Worm (Caenorhabditis elegans): Measurements from ENCODE around the gene F18A1.7.
A peak's percentile ranks its signal among the peaks of the same experiment; 100 is the strongest.

F18A1.7 gene

ce11 chrII:7678512-7678911 is 15.0 kb upstream of the F18A1.7 start:
- peak; percentile 16 for TF ChIP-seq blmp-1 (tag; optimal IDR thresholded peaks at IDR 0.05)
- no peak for TF ChIP-seq zag-1 (tag; optimal IDR thresholded peaks at IDR 0.05)

DNA sequence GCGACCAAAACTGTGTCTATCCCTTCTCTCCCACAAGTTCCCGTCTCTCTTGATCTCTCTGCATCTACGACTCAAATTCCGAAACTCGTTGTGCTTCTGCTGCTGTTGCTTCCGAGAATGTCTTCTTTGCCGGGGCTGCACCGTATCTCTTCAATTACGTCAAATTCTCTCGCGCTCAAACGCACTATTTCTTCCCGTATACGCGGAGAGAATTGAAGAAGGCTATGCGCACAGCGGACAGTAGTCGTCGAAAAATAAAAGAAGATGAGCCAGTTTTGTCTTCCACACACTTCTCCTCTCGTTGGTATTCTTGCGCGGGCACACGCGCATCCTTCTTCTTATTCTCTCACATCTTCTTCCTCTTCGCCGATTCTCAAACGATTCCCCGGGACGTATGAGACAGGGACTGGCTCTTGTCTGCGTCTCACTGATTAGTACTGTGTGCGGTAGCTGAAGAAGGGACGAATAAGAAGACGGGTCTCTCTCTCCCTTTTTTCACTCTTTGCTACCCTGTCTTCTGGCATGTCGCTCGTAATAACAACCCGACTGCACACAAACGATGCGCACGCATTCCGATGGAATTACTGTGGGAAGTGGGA is 12.9 kb upstream of the F18A1.7 start:
- TF ChIP-seq rnt-1 (tag; optimal IDR thresholded peaks at IDR 0.05) (peak; percentile 2), nhr-20 (tag; optimal IDR thresholded peaks at IDR 0.05) (peak; percentile 31), snu-23 (GFP tag; optimal IDR thresholded peaks at IDR 0.05) (peak; percentile 50), nhr-85 (tag) (peak; percentile 31), isw-1 (GFP tag; IDR thresholded peaks at IDR 0.05) (no peak), zag-1 (tag; optimal IDR thresholded peaks at IDR 0.05) (no peak), mep-1 (tag; optimal IDR thresholded peaks at IDR 0.05) (peak; percentile 73), lin-35 (GFP tag; optimal IDR thresholded peaks at IDR 0.05) (peak in 1 of 2 experiments; percentile 4), lsy-2 (tag; optimal IDR thresholded peaks at IDR 0.05) (peak in 1 of 2 experiments; percentile 34), elt-3 (tag; optimal IDR thresholded peaks at IDR 0.05) (peak in 4 of 6 experiments; percentile 5 to 25 (median 9)), alr-1 (tag; optimal IDR thresholded peaks at IDR 0.05; ENCODE audit: borderline replicate concordance) (no peak), lin-13 (GFP tag; optimal IDR thresholded peaks at IDR 0.05) (no peak), lin-15B (tag; optimal IDR thresholded peaks at IDR 0.05) (no peak), nhr-71 (tag; optimal IDR thresholded peaks at IDR 0.05) (peak; percentile 3), lin-14 (GFP tag; optimal IDR thresholded peaks at IDR 0.05) (peak; percentile 68), swsn-7 (tag; optimal IDR thresholded peaks at IDR 0.05) (peak; percentile 20), ets-5 (GFP tag; IDR thresholded peaks at IDR 0.05) (no peak), grh-1 (GFP tag; IDR thresholded peaks at IDR 0.05) (peak; percentile 18; the same call in 1 of the 2 replicates), tbx-2 (tag; optimal IDR thresholded peaks at IDR 0.05) (no peak), mef-2 (tag; optimal IDR thresholded peaks at IDR 0.05) (no peak), xbp-1 (tag; optimal IDR thresholded peaks at IDR 0.05) (peak; percentile 16), mab-9 (GFP tag; IDR thresholded peaks at IDR 0.05) (no peak), ceh-82 (tag; optimal IDR thresholded peaks at IDR 0.05) (peak in 1 of 3 experiments; percentile 2), blmp-1 (tag; optimal IDR thresholded peaks at IDR 0.05) (peak; percentile 60), jun-1 (tag; optimal IDR thresholded peaks at IDR 0.05) (no peak)

- TF ChIP-seq blmp-1 (tag; optimal IDR thresholded peaks at IDR 0.05) (peak; percentile 44), F16B12.6 (tag; optimal IDR thresholded peaks at IDR 0.05) (no peak)
Observed at ce11 chrII:7675752-7676151, 12.2 kb upstream of the F18A1.7 start.

ce11 chrII:7671705-7672104 is 8.2 kb upstream of the F18A1.7 start, which contains the start of gene lir-1:
TSS of gene lir-1 (plus strand) at chrII:7672005.
- TF ChIP-seq ceh-8 (GFP tag; optimal IDR thresholded peaks at IDR 0.05) = no peak
- TF ChIP-seq sptf-1 (tag; optimal IDR thresholded peaks at IDR 0.05) = no peak

DNA sequence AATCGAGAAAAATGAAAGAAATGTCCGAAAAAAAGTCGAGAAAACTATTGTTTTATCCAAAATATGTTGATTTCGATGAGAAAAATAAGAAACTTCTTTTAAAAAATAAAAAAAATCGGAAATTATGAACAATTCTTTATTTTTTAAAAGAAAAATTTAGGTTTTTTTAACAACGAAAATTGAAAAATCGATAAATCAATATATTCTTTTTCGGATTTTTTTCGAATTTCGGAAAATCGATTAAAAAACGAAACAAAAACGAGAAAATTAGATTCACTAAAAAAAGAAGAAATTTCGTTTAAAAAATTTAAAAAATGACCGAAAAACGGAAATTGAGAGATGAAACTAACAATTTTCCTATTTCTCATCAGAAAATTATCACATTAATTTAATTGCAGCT is 6.5 kb upstream of the F18A1.7 start:
- TF ChIP-seq vab-15 (tag; optimal IDR thresholded peaks at IDR 0.05) (no peak), ztf-4 (tag; optimal IDR thresholded peaks at IDR 0.05) (no peak), fkh-4 (tag; optimal IDR thresholded peaks at IDR 0.05; ENCODE audit: borderline replicate concordance) (no peak), snu-23 (GFP tag; optimal IDR thresholded peaks at IDR 0.05) (no peak), ama-1 (optimal IDR thresholded peaks at IDR 0.05) (no peak), lin-14 (GFP tag; optimal IDR thresholded peaks at IDR 0.05) (no peak), Y116A8C.19 (tag; optimal IDR thresholded peaks at IDR 0.05; ENCODE audit: borderline replicate concordance) (no peak), F16B12.6 (tag; optimal IDR thresholded peaks at IDR 0.05) (no peak), C04F5.9 (tag; optimal IDR thresholded peaks at IDR 0.05) (no peak), ceh-90 (tag; optimal IDR thresholded peaks at IDR 0.05) (no peak), isw-1 (GFP tag; IDR thresholded peaks at IDR 0.05) (no peak), lir-3 (tag; optimal IDR thresholded peaks at IDR 0.05; ENCODE audit: poor library complexity) (no peak)

Data from whole organism, L1 larva.